Worm (Caenorhabditis elegans) whole organism, mixed stage, embryonic: ENCODE results near the gene ncs-6.

ENCODE experiments used
- ces-1 ChIP-seq: fragments of 150-350 bp; optimal IDR thresholded peaks from 2 replicates; lab custom pipeline; 2014; ENCODE audit warnings: missing biosample characterization, missing genetic modification reagents, missing genetic modification characterization
- cnd-1 ChIP-seq: fragments of 200-800 bp; sonication (Bioruptor generic); optimal IDR thresholded peaks from 2 replicates; lab custom pipeline; 2018; ENCODE audit warnings: mild to moderate bottlenecking, missing genetic modification characterization, missing compliant biosample characterization
- elt-1 ChIP-seq: sonication (generic microtip); optimal IDR thresholded peaks from 2 replicates; lab custom pipeline; 2017; ENCODE audit warnings: missing genetic modification characterization, mild to moderate bottlenecking, missing compliant biosample characterization, antibody characterized with exemption, moderate library complexity, borderline replicate concordance; ENCODE audit not compliant: insufficient read depth
- elt-3 ChIP-seq: fragments of 150-350 bp; optimal IDR thresholded peaks from 2 replicates; lab custom pipeline; 2014; ENCODE audit warnings: missing biosample characterization, missing genetic modification characterization
- nhr-12 ChIP-seq: fragments of 150-350 bp; optimal IDR thresholded peaks from 2 replicates; lab custom pipeline; 2014; ENCODE audit warnings: missing biosample characterization, missing genetic modification characterization
- nhr-237 ChIP-seq: fragments of 150-350 bp; optimal IDR thresholded peaks from 2 replicates; lab custom pipeline; 2014; ENCODE audit warnings: missing biosample characterization, missing genetic modification characterization
- snpc-4 ChIP-seq: fragments of 150-350 bp; optimal IDR thresholded peaks from 2 replicates; lab custom pipeline; 2014; ENCODE audit warnings: missing biosample characterization, missing genetic modification characterization
- unc-62 ChIP-seq: fragments of 150-350 bp; optimal IDR thresholded peaks from 2 replicates; lab custom pipeline; 2014; ENCODE audit warnings: missing biosample characterization, missing genetic modification reagents, missing genetic modification characterization
- zip-8 ChIP-seq: fragments of 150-350 bp; optimal IDR thresholded peaks from 2 replicates; lab custom pipeline; 2014; ENCODE audit warnings: missing biosample characterization, missing genetic modification characterization
- ztf-11 ChIP-seq: fragments of 150-350 bp; optimal IDR thresholded peaks from 2 replicates; lab custom pipeline; 2014; ENCODE audit warnings: missing biosample characterization, missing genetic modification characterization

ce11 chrII:3481584-3481983 lies 46.7 kb downstream of the ncs-6 start, which contains the start of gene Y49F6B.8:
- TF ChIP-seq unc-62 (GFP tag; lab: Kevin White, UChicago) = no peak
- no peak for TF ChIP-seq cnd-1 (tag; lab: Kevin White, UChicago)
- TF ChIP-seq ztf-11 (tag; lab: Kevin White, UChicago) = no peak
- no peak for TF ChIP-seq zip-8
- no peak for TF ChIP-seq nhr-12
- no peak for TF ChIP-seq nhr-237 (tag; lab: Kevin White, UChicago)
- no peak for TF ChIP-seq ces-1 (GFP tag; lab: Kevin White, UChicago)
- TF ChIP-seq snpc-4 (tag; lab: Kevin White, UChicago) = no peak
- TF ChIP-seq elt-3 (tag; lab: Kevin White, UChicago) = no peak
- no peak for TF ChIP-seq elt-1 (tag; lab: Kevin White, UChicago)
